Fruit fly (Drosophila melanogaster) whole organism, embryonic: Measurements from ENCODE around the gene Trhn.

ENCODE experiments used
- Aef1 ChIP-seq: fragments of 200-800 bp; sonication (Bioruptor generic); IDR thresholded peaks from 3 replicates; pipeline ENCODE4 v1.3.6; 2022; ENCODE audit warnings: missing biosample characterization, missing genetic modification characterization
- Bgb ChIP-seq: fragments of 200-800 bp; sonication (Bioruptor generic); IDR thresholded peaks from 2 replicates; pipeline ENCODE4 v1.3.6; 2022; ENCODE audit warnings: missing biosample characterization, missing genetic modification characterization; ENCODE audit not compliant: partially characterized antibody
- CG13424 ChIP-seq: fragments of 200-800 bp; sonication (Bioruptor generic); optimal IDR thresholded peaks from 2 replicates; lab custom pipeline; 2019; ENCODE audit warnings: missing biosample characterization, mild to moderate bottlenecking, missing genetic modification characterization, moderate library complexity
- CG14965 ChIP-seq: fragments of 200-800 bp; sonication (Bioruptor generic); optimal IDR thresholded peaks from 2 replicates; lab custom pipeline; 2016; ENCODE audit warnings: missing biosample characterization, missing genetic modification characterization, borderline replicate concordance
- CG15073 ChIP-seq: fragments of 200-800 bp; sonication (Bioruptor generic); optimal IDR thresholded peaks from 2 replicates; lab custom pipeline; 2016; ENCODE audit warnings: missing biosample characterization, missing genetic modification characterization
- CG15601 ChIP-seq: fragments of 200-800 bp; sonication (Bioruptor generic); optimal IDR thresholded peaks from 3 replicates; lab custom pipeline; 2019; ENCODE audit warnings: missing biosample characterization, mild to moderate bottlenecking, missing genetic modification characterization, moderate library complexity
- CG33213 ChIP-seq: fragments of 200-800 bp; sonication (Bioruptor generic); optimal IDR thresholded peaks from 3 replicates; lab custom pipeline; 2016; ENCODE audit warnings: missing biosample characterization, missing genetic modification characterization
- CG3847 ChIP-seq: fragments of 200-800 bp; sonication (Bioruptor generic); IDR thresholded peaks from 2 replicates; pipeline ENCODE4 v1.3.6; 2022; ENCODE audit warnings: missing biosample characterization, missing genetic modification characterization
- CG3995 ChIP-seq: fragments of 200-800 bp; sonication (Bioruptor generic); optimal IDR thresholded peaks from 3 replicates; lab custom pipeline; 2016; ENCODE audit warnings: missing biosample characterization, missing genetic modification characterization
- CG4707 ChIP-seq: fragments of 200-800 bp; sonication (Bioruptor generic); optimal IDR thresholded peaks from 2 replicates; lab custom pipeline; 2018; ENCODE audit warnings: missing biosample characterization, mild to moderate bottlenecking, missing genetic modification characterization, moderate library complexity
- CG7271 ChIP-seq: fragments of 200-800 bp; sonication (Bioruptor generic); optimal IDR thresholded peaks from 2 replicates; lab custom pipeline; 2018; ENCODE audit warnings: missing biosample characterization, mild to moderate bottlenecking, missing genetic modification characterization, moderate library complexity
- CG7786 ChIP-seq: fragments of 200-800 bp; sonication (Bioruptor generic); optimal IDR thresholded peaks from 2 replicates; lab custom pipeline; 2016; ENCODE audit warnings: missing biosample characterization, missing genetic modification characterization
- CG9817 ChIP-seq: fragments of 200-800 bp; sonication (Bioruptor generic); optimal IDR thresholded peaks from 2 replicates; lab custom pipeline; 2018; ENCODE audit warnings: missing biosample characterization, mild to moderate bottlenecking, missing genetic modification characterization, moderate library complexity
- CG9876 ChIP-seq: fragments of 200-800 bp; sonication (Bioruptor generic); optimal IDR thresholded peaks from 2 replicates; lab custom pipeline; 2016; ENCODE audit warnings: missing biosample characterization, missing genetic modification characterization
- Dll ChIP-seq: fragments of 200-800 bp; sonication (Bioruptor generic); IDR thresholded peaks from 4 replicates; pipeline ENCODE4 v1.3.6; 2022; ENCODE audit warnings: missing biosample characterization, missing genetic modification characterization; ENCODE audit not compliant: partially characterized antibody
- Elba2 ChIP-seq: fragments of 200-800 bp; sonication (Bioruptor generic); optimal IDR thresholded peaks from 3 replicates; lab custom pipeline; 2016; ENCODE audit warnings: missing biosample characterization, missing genetic modification characterization
- Ets97D ChIP-seq: fragments of 200-800 bp; sonication (Bioruptor generic); optimal IDR thresholded peaks from 3 replicates; lab custom pipeline; 2016; ENCODE audit warnings: missing biosample characterization, missing genetic modification characterization
- H15 ChIP-seq: fragments of 200-800 bp; sonication (Bioruptor generic); IDR thresholded peaks from 3 replicates; pipeline ENCODE4 v1.3.6; 2022; ENCODE audit warnings: missing biosample characterization, missing genetic modification characterization
- HLHmδ ChIP-seq: fragments of 200-800 bp; sonication (Bioruptor generic); optimal IDR thresholded peaks from 2 replicates; lab custom pipeline; 2018; ENCODE audit warnings: missing biosample characterization, mild to moderate bottlenecking, missing genetic modification characterization, moderate library complexity
- HmgZ ChIP-seq: fragments of 200-800 bp; sonication (Bioruptor generic); optimal IDR thresholded peaks from 2 replicates; lab custom pipeline; 2018; ENCODE audit warnings: missing biosample characterization, mild to moderate bottlenecking, missing genetic modification characterization
- MTF-1 ChIP-seq: fragments of 200-800 bp; sonication (Bioruptor generic); optimal IDR thresholded peaks from 2 replicates; lab custom pipeline; 2018; ENCODE audit warnings: missing biosample characterization, mild to moderate bottlenecking, missing genetic modification characterization, borderline replicate concordance
- Opbp ChIP-seq: fragments of 200-800 bp; sonication (Bioruptor generic); IDR thresholded peaks from 3 replicates; pipeline ENCODE4 v1.3.6; 2022; ENCODE audit warnings: missing biosample characterization, missing genetic modification characterization; ENCODE audit not compliant: partially characterized antibody
- Rfx ChIP-seq: fragments of 200-800 bp; sonication (Bioruptor generic); IDR thresholded peaks from 2 replicates; pipeline ENCODE4 v1.3.6; 2022; ENCODE audit warnings: missing biosample characterization, missing genetic modification characterization
- cad ChIP-seq: fragments of >200 bp; optimal IDR thresholded peaks from 2 replicates; lab custom pipeline; 2017; ENCODE audit warnings: missing biosample characterization, missing genetic modification characterization
- cato ChIP-seq: fragments of 200-800 bp; sonication (Bioruptor generic); optimal IDR thresholded peaks from 2 replicates; lab custom pipeline; 2016; ENCODE audit warnings: missing biosample characterization, missing genetic modification characterization, borderline replicate concordance
- chm ChIP-seq: fragments of 200-800 bp; sonication (Bioruptor generic); IDR thresholded peaks from 2 replicates; pipeline ENCODE4 v1.3.6; 2022; ENCODE audit warnings: missing biosample characterization, missing genetic modification characterization
- crc ChIP-seq: fragments of 200-800 bp; sonication (Bioruptor generic); optimal IDR thresholded peaks from 2 replicates; lab custom pipeline; 2016; ENCODE audit warnings: missing biosample characterization, missing genetic modification characterization
- fd102C ChIP-seq: fragments of 200-800 bp; sonication (Bioruptor generic); optimal IDR thresholded peaks from 2 replicates; lab custom pipeline; 2018; ENCODE audit warnings: missing biosample characterization, mild to moderate bottlenecking, missing genetic modification characterization, moderate library complexity
- fd3F ChIP-seq: fragments of 200-800 bp; sonication (Bioruptor generic); optimal IDR thresholded peaks from 2 replicates; lab custom pipeline; 2018; ENCODE audit warnings: missing biosample characterization, mild to moderate bottlenecking, missing genetic modification characterization, moderate library complexity
- grau ChIP-seq: fragments of 200-800 bp; optimal IDR thresholded peaks from 3 replicates; lab custom pipeline; 2019; ENCODE audit warnings: missing biosample characterization, mild to moderate bottlenecking, missing genetic modification characterization, moderate library complexity
- gsb-n ChIP-seq: fragments of 200-800 bp; sonication (Bioruptor generic); optimal IDR thresholded peaks from 3 replicates; lab custom pipeline; 2018; ENCODE audit warnings: missing biosample characterization, mild to moderate bottlenecking, missing genetic modification characterization
- her ChIP-seq: fragments of 200-800 bp; sonication (Bioruptor generic); optimal IDR thresholded peaks from 2 replicates; lab custom pipeline; 2016; ENCODE audit warnings: missing biosample characterization, missing genetic modification characterization
- ken ChIP-seq: fragments of 200-800 bp; sonication (Bioruptor generic); IDR thresholded peaks from 3 replicates; pipeline ENCODE4 v1.3.6; 2022; ENCODE audit warnings: missing biosample characterization, missing genetic modification characterization
- lmd ChIP-seq: fragments of 200-800 bp; sonication (Bioruptor generic); IDR thresholded peaks from 2 replicates; pipeline ENCODE4 v1.3.6; 2022; ENCODE audit warnings: missing biosample characterization, missing genetic modification characterization
- lov ChIP-seq, 2 experiments: fragments of 200-800 bp in 1 of 2; fragments of >200 bp in 1 of 2; sonication (Bioruptor generic) in 1 of 2; IDR thresholded peaks in 1 of 2; optimal IDR thresholded peaks in 1 of 2; 2 replicates in 1 of 2; 3 replicates in 1 of 2; pipeline versions ENCODE4 v1.3.6 to Lab custom; 2017 to 2022; ENCODE audit warnings: missing biosample characterization in 1 of 2, missing genetic modification characterization in 1 of 2
- nerfin-2 ChIP-seq: fragments of 200-800 bp; sonication (Bioruptor generic); IDR thresholded peaks from 2 replicates; pipeline ENCODE4 v1.3.6; 2022; ENCODE audit warnings: missing biosample characterization, missing genetic modification characterization; ENCODE audit not compliant: partially characterized antibody
- nmo ChIP-seq: fragments of 200-800 bp; sonication (Bioruptor generic); optimal IDR thresholded peaks from 2 replicates; lab custom pipeline; 2018; ENCODE audit warnings: missing biosample characterization, mild to moderate bottlenecking, missing genetic modification characterization, moderate library complexity
- onecut ChIP-seq: fragments of 200-800 bp; sonication (Bioruptor generic); IDR thresholded peaks from 2 replicates; pipeline ENCODE4 v1.3.6; 2022; ENCODE audit warnings: missing biosample characterization, missing genetic modification characterization
- pum ChIP-seq: fragments of 200-800 bp; sonication (Bioruptor generic); optimal IDR thresholded peaks from 2 replicates; lab custom pipeline; 2016; ENCODE audit warnings: missing biosample characterization, missing genetic modification characterization
- sima ChIP-seq: fragments of 200-800 bp; sonication (Bioruptor generic); optimal IDR thresholded peaks from 2 replicates; lab custom pipeline; 2016; ENCODE audit warnings: missing biosample characterization, missing genetic modification characterization
- slou ChIP-seq: fragments of 200-800 bp; sonication (Bioruptor generic); optimal IDR thresholded peaks from 3 replicates; lab custom pipeline; 2016; ENCODE audit warnings: missing biosample characterization, missing genetic modification characterization
- so ChIP-seq: fragments of 200-800 bp; sonication (Bioruptor generic); IDR thresholded peaks from 3 replicates; pipeline ENCODE4 v1.3.6; 2022; ENCODE audit warnings: missing biosample characterization, missing genetic modification characterization
- tin ChIP-seq: fragments of 200-800 bp; sonication (Bioruptor generic); optimal IDR thresholded peaks from 3 replicates; lab custom pipeline; 2016; ENCODE audit warnings: missing biosample characterization, missing genetic modification characterization
- tll ChIP-seq, 2 experiments: fragments of 200-800 bp in 1 of 2; fragments of >200 bp in 1 of 2; sonication (Bioruptor generic) in 1 of 2; optimal IDR thresholded peaks; 2 replicates each; lab custom pipeline; 2017 to 2019; ENCODE audit warnings: missing biosample characterization in 2 of 2, missing genetic modification characterization in 2 of 2, mild to moderate bottlenecking in 1 of 2, moderate library complexity in 1 of 2
- trem ChIP-seq: fragments of 200-800 bp; optimal IDR thresholded peaks from 3 replicates; lab custom pipeline; 2019; ENCODE audit warnings: missing biosample characterization, mild to moderate bottlenecking, missing genetic modification characterization, moderate library complexity
- wek ChIP-seq: fragments of 200-800 bp; sonication (Bioruptor generic); optimal IDR thresholded peaks from 3 replicates; lab custom pipeline; 2018; ENCODE audit warnings: missing biosample characterization, mild to moderate bottlenecking, missing genetic modification characterization, moderate library complexity

Trhn gene

dm6 chr3L:1206682-1207421 lies 13.9 kb upstream of the Trhn start, which contains the start of gene LysB (continued):
- TF ChIP-seq CG33213 (no peak), Ets97D (GFP tag; lab: Kevin White, UChicago) (no peak), lmd (GFP tag; lab: Robert Waterston, UW) (no peak), tin (GFP tag; lab: Kevin White, UChicago) (no peak), CG13424 (tag; lab: Kevin White, UChicago) (no peak), CG15601 (peak; percentile 66), CG9876 (GFP tag; lab: Kevin White, UChicago) (no peak), slou (no peak), CG4707 (no peak), Bgb (GFP tag; lab: Robert Waterston, UW) (peak; percentile 45; the same call in 1 of the 2 replicates), CG14965 (no peak), Opbp (GFP tag; lab: Robert Waterston, UW) (peak; percentile 29; the same call in 1 of the 3 replicates), pum (no peak), fd3F (GFP tag; lab: Kevin White, UChicago) (no peak), nerfin-2 (GFP tag; lab: Robert Waterston, UW) (no peak), trem (tag; lab: Kevin White, UChicago) (no peak), cad (GFP tag; lab: Kevin White, UChicago) (no peak), nmo (peak; percentile 6), gsb-n (tag; lab: Kevin White, UChicago) (no peak), ken (GFP tag; lab: Robert Waterston, UW) (no peak), Rfx (peak; percentile 17; the same call in 1 of the 2 replicates), crc (GFP tag; lab: Kevin White, UChicago) (no peak), grau (tag; lab: Kevin White, UChicago) (no peak), CG3995 (no peak), onecut (GFP tag; lab: Robert Waterston, UW) (no peak), HmgZ (tag; lab: Kevin White, UChicago) (peak; percentile 80)
- TF ChIP-seq, all 482 proteins: peak for 38

dm6 chr3L:1204674-1205547 lies 11.9 kb upstream of the Trhn start, which contains the start of gene CG9119:
Gene CG9119 (minus strand): TSS chr3L:1204795.
- peak; percentile 76 for TF ChIP-seq CG7786 (GFP tag; lab: Kevin White, UChicago)
- peak; percentile 7 for TF ChIP-seq wek (GFP tag; lab: Kevin White, UChicago)
- TF ChIP-seq HLHmδ (GFP tag; lab: Kevin White, UChicago): peak; percentile 36
- no peak for TF ChIP-seq fd102C
- TF ChIP-seq CG9817: peak; percentile 44
- TF ChIP-seq chm (GFP tag; lab: Robert Waterston, UW): peak; percentile 13; the same call in 1 of the 2 replicates
- no peak for TF ChIP-seq Elba2
- no peak for TF ChIP-seq CG33213
- 0 out of 3 replicates have a peak, but pooled peaks have one; percentile 12 for TF ChIP-seq H15 (GFP tag; lab: Robert Waterston, UW)
- TF ChIP-seq Aef1: peak; percentile 69
- TF ChIP-seq tll (GFP tag; optimal IDR thresholded peaks at IDR 0.05; lab: Kevin White, UChicago): no peak
- no peak for TF ChIP-seq lov (optimal IDR thresholded peaks at IDR 0.05; lab: Kevin White, UChicago)
- no peak for TF ChIP-seq lov (GFP tag; IDR thresholded peaks at IDR 0.05; lab: Robert Waterston, UW)
- no peak for TF ChIP-seq ken (GFP tag; lab: Robert Waterston, UW)
- no peak for TF ChIP-seq CG7271 (tag; lab: Kevin White, UChicago)
- TF ChIP-seq sima (GFP tag; lab: Kevin White, UChicago): no peak
- TF ChIP-seq cad (GFP tag; lab: Kevin White, UChicago): no peak
- TF ChIP-seq CG3847 (GFP tag; lab: Robert Waterston, UW): peak; percentile 52; the same call in 1 of the 2 replicates
- TF ChIP-seq her (GFP tag; lab: Kevin White, UChicago): peak; percentile 65
- TF ChIP-seq CG15073 (GFP tag; lab: Kevin White, UChicago): no peak
- peak; percentile 57 for TF ChIP-seq CG9876 (GFP tag; lab: Kevin White, UChicago)
- TF ChIP-seq cato (GFP tag; lab: Kevin White, UChicago): no peak
- TF ChIP-seq so: no peak
- TF ChIP-seq Dll: no peak
- TF ChIP-seq MTF-1: no peak
